Fruit fly (Drosophila melanogaster): ENCODE data around the gene RpL34a.

The RpL34a gene

dm6 chr3R:26012801-26013663 lies 46.0 kb downstream of the RpL34a start (continued):
- peak in 1 of 3 experiments; percentile 86 for TF ChIP-seq lola (GFP tag; optimal IDR thresholded peaks at IDR 0.05)
- peak; percentile 67 for TF ChIP-seq CG14710 (tag; optimal IDR thresholded peaks at IDR 0.05)
- TF ChIP-seq tap (tag; optimal IDR thresholded peaks at IDR 0.05): peak; percentile 29
- peak; percentile 25 for TF ChIP-seq CG17359 (tag; optimal IDR thresholded peaks at IDR 0.05)
- TF ChIP-seq CG7839 (tag; optimal IDR thresholded peaks at IDR 0.05): peak; percentile 67
- TF ChIP-seq CG14667 (GFP tag; IDR thresholded peaks at IDR 0.05): no peak
- no peak for TF ChIP-seq B-H1 (GFP tag; IDR thresholded peaks at IDR 0.05)
- TF ChIP-seq CG12659 (GFP tag; optimal IDR thresholded peaks at IDR 0.05): no peak
- TF ChIP-seq row (GFP tag; IDR thresholded peaks at IDR 0.05): peak; percentile 63
- no peak for TF ChIP-seq CG16813 (GFP tag; IDR thresholded peaks at IDR 0.05; ENCODE audit: partially characterized antibody)
- no peak for TF ChIP-seq luna (GFP tag; optimal IDR thresholded peaks at IDR 0.05)
- no peak for TF ChIP-seq Dip2 (GFP tag; IDR thresholded peaks at IDR 0.05)
- no peak for TF ChIP-seq CG6854 (GFP tag; optimal IDR thresholded peaks at IDR 0.05)
- no peak for TF ChIP-seq Kr (GFP tag; optimal IDR thresholded peaks at IDR 0.05)
- peak; percentile 57 for TF ChIP-seq Nf-YB (GFP tag; optimal IDR thresholded peaks at IDR 0.05)
- TF ChIP-seq cwo (GFP tag; optimal IDR thresholded peaks at IDR 0.05): no peak
- peak; percentile 52 for TF ChIP-seq CoRest (tag; optimal IDR thresholded peaks at IDR 0.05)
- no peak for TF ChIP-seq bbx (GFP tag; IDR thresholded peaks at IDR 0.05; ENCODE audit: partially characterized antibody)
- peak; percentile 78 for TF ChIP-seq Blimp-1 (GFP tag; optimal IDR thresholded peaks at IDR 0.05)
- peak; percentile 63 for TF ChIP-seq CG2678 (tag; optimal IDR thresholded peaks at IDR 0.05)
- TF ChIP-seq Atf3 (GFP tag; optimal IDR thresholded peaks at IDR 0.05): no peak
- TF ChIP-seq Mad (GFP tag; optimal IDR thresholded peaks at IDR 0.05): no peak
- TF ChIP-seq Nf-YC (tag; optimal IDR thresholded peaks at IDR 0.05): peak; percentile 26
- TF ChIP-seq exex (tag; optimal IDR thresholded peaks at IDR 0.05): no peak
- TF ChIP-seq wek (GFP tag; optimal IDR thresholded peaks at IDR 0.05): no peak
- TF ChIP-seq Abd-B (GFP tag; optimal IDR thresholded peaks at IDR 0.05): peak; percentile 29
- TF ChIP-seq Hr3 (GFP tag; optimal IDR thresholded peaks at IDR 0.05): peak; percentile 4
- no peak for TF ChIP-seq HmgZ (tag; optimal IDR thresholded peaks at IDR 0.05)
- no peak for TF ChIP-seq CG7928 (GFP tag; optimal IDR thresholded peaks at IDR 0.05)
- peak; percentile 88 for TF ChIP-seq dmrt11E (tag; optimal IDR thresholded peaks at IDR 0.05)
- no peak for TF ChIP-seq Sry-β (GFP tag; optimal IDR thresholded peaks at IDR 0.05)
- TF ChIP-seq Trl (optimal IDR thresholded peaks at IDR 0.05): no peak
- TF ChIP-seq Trl (GFP tag; optimal IDR thresholded peaks at IDR 0.05): no peak
- no peak for TF ChIP-seq HLH3B (GFP tag; IDR thresholded peaks at IDR 0.05)
- no peak for TF ChIP-seq tgo (GFP tag; IDR thresholded peaks at IDR 0.05)
- peak; percentile 16 for TF ChIP-seq az2 (GFP tag; optimal IDR thresholded peaks at IDR 0.05)
- TF ChIP-seq pzg (GFP tag; optimal IDR thresholded peaks at IDR 0.05): no peak
- no peak for TF ChIP-seq HHEX (GFP tag; optimal IDR thresholded peaks at IDR 0.05)
- no peak for TF ChIP-seq CG15479 (GFP tag; optimal IDR thresholded peaks at IDR 0.05)
- peak; percentile 98 for TF ChIP-seq kni (GFP tag; optimal IDR thresholded peaks at IDR 0.05)
- no peak for TF ChIP-seq vnd (GFP tag; IDR thresholded peaks at IDR 0.05; ENCODE audit: partially characterized antibody)
- peak; percentile 45 for TF ChIP-seq Oli (tag; optimal IDR thresholded peaks at IDR 0.05)
- TF ChIP-seq CG12104 (GFP tag; optimal IDR thresholded peaks at IDR 0.05): peak; percentile 26
- peak; percentile 59; the same call in 1 of the 2 replicates for TF ChIP-seq peb (GFP tag; IDR thresholded peaks at IDR 0.05)
- peak; percentile 57 for TF ChIP-seq CG8924 (tag; optimal IDR thresholded peaks at IDR 0.05)
- no peak for TF ChIP-seq Poxn (GFP tag; IDR thresholded peaks at IDR 0.05)
- no peak for TF ChIP-seq Adf1 (GFP tag; IDR thresholded peaks at IDR 0.05)
- no peak for TF ChIP-seq Rx (GFP tag; IDR thresholded peaks at IDR 0.05)
